Worm (Caenorhabditis elegans) whole organism, young adult: ENCODE data around the gene abu-6.
A peak's percentile ranks its signal among the peaks of the same experiment; 100 is the strongest.

Source experiments
- F10E7.11 ChIP-seq: sonication (generic microtip); optimal IDR thresholded peaks from 2 replicates; lab custom pipeline; 2017; ENCODE audit warnings: mild to moderate bottlenecking, missing genetic modification characterization, moderate library complexity, missing compliant biosample characterization
- F22D6.2 ChIP-seq: sonication (generic microtip); optimal IDR thresholded peaks from 2 replicates; lab custom pipeline; 2016; ENCODE audit warnings: mild to moderate bottlenecking, missing genetic modification characterization, missing compliant biosample characterization
- F49E8.2 ChIP-seq: sonication (generic microtip); optimal IDR thresholded peaks from 3 replicates; lab custom pipeline; 2017; ENCODE audit warnings: missing genetic modification characterization, mild to moderate bottlenecking, missing compliant biosample characterization, antibody characterized with exemption, moderate library complexity; ENCODE audit not compliant: insufficient read depth
- T26A5.8 ChIP-seq: sonication (generic microtip); optimal IDR thresholded peaks from 2 replicates; lab custom pipeline; 2016; ENCODE audit warnings: missing genetic modification characterization, missing compliant biosample characterization
- Y79H2A.3 ChIP-seq: fragments of 200-800 bp; sonication (Bioruptor generic); conservative IDR thresholded peaks from 2 replicates; pipeline ENCODE4 v1.3.6; 2022; ENCODE audit warnings: missing genetic modification reagents, missing genetic modification characterization, missing compliant biosample characterization
- athp-1 ChIP-seq: sonication (generic microtip); optimal IDR thresholded peaks from 2 replicates; lab custom pipeline; 2017; ENCODE audit warnings: mild to moderate bottlenecking, missing genetic modification characterization, missing compliant biosample characterization
- attf-3 ChIP-seq: fragments of 200-800 bp; sonication (Bioruptor generic); conservative IDR thresholded peaks from 2 replicates; pipeline ENCODE4 v1.3.6; 2022; ENCODE audit warnings: missing genetic modification reagents, missing genetic modification characterization, missing compliant biosample characterization
- cebp-1 ChIP-seq, 2 experiments: fragments of 200-800 bp in 1 of 2; sonication (Bioruptor generic) in 1 of 2; sonication (generic microtip) in 1 of 2; IDR thresholded peaks in 1 of 2; optimal IDR thresholded peaks in 1 of 2; 2 replicates each; pipeline versions ENCODE4 v1.3.6 to Lab custom; 2017 to 2022; ENCODE audit warnings: missing compliant biosample characterization in 2 of 2, missing genetic modification characterization in 2 of 2, mild to moderate bottlenecking in 1 of 2, missing genetic modification reagents in 1 of 2, moderate library complexity in 1 of 2
- ceh-58 ChIP-seq: fragments of 200-800 bp; sonication (Bioruptor generic); IDR thresholded peaks from 2 replicates; pipeline ENCODE4 v1.3.6; 2022; ENCODE audit warnings: missing genetic modification characterization, missing compliant biosample characterization
- ceh-91 ChIP-seq: fragments of 200-800 bp; sonication (Bioruptor generic); IDR thresholded peaks from 2 replicates; pipeline ENCODE4 v1.3.6; 2022; ENCODE audit warnings: missing genetic modification reagents, missing genetic modification characterization, missing compliant biosample characterization
- egl-18 ChIP-seq: fragments of 200-800 bp; sonication (Bioruptor generic); IDR thresholded peaks from 2 replicates; pipeline ENCODE4 v1.3.6; 2022; ENCODE audit warnings: missing genetic modification reagents, missing genetic modification characterization, missing compliant biosample characterization
- egrh-3 ChIP-seq: fragments of 200-800 bp; sonication (Bioruptor generic); IDR thresholded peaks from 2 replicates; pipeline ENCODE4 v1.3.6; 2022; ENCODE audit warnings: missing genetic modification reagents, missing genetic modification characterization, missing compliant biosample characterization
- gei-17 ChIP-seq: fragments of 200-800 bp; sonication (Bioruptor generic); optimal IDR thresholded peaks from 2 replicates; lab custom pipeline; 2018; ENCODE audit warnings: mild to moderate bottlenecking, missing genetic modification characterization, missing compliant biosample characterization
- lin-35 ChIP-seq, 3 experiments: fragments of 150-350 bp in 2 of 3; sonication (generic microtip) in 1 of 3; optimal IDR thresholded peaks; 2 replicates each; lab custom pipeline; 2014 to 2018; ENCODE audit warnings: missing biosample characterization in 3 of 3, missing genetic modification characterization in 3 of 3, missing genetic modification reagents in 3 of 3
- madf-3 ChIP-seq: fragments of 200-800 bp; sonication (Bioruptor generic); IDR thresholded peaks from 2 replicates; pipeline ENCODE4 v1.3.6; 2022; ENCODE audit warnings: missing genetic modification reagents, missing genetic modification characterization, missing compliant biosample characterization
- madf-6 ChIP-seq: fragments of 200-800 bp; sonication (Bioruptor generic); IDR thresholded peaks from 2 replicates; pipeline ENCODE4 v1.3.6; 2022; ENCODE audit warnings: missing genetic modification reagents, missing genetic modification characterization, missing compliant biosample characterization
- madf-8 ChIP-seq: fragments of 200-800 bp; sonication (Bioruptor generic); conservative IDR thresholded peaks from 2 replicates; pipeline ENCODE4 v1.3.6; 2022; ENCODE audit warnings: missing genetic modification reagents, missing genetic modification characterization, missing compliant biosample characterization
- mcd-1 ChIP-seq: fragments of 200-800 bp; sonication (Bioruptor generic); IDR thresholded peaks from 2 replicates; pipeline ENCODE4 v1.3.6; 2022; ENCODE audit warnings: missing genetic modification reagents, missing genetic modification characterization, missing compliant biosample characterization
- mel-28 ChIP-seq: sonication (generic microtip); optimal IDR thresholded peaks from 2 replicates; lab custom pipeline; 2016; ENCODE audit warnings: borderline replicate concordance, mild to moderate bottlenecking, missing genetic modification characterization, missing compliant biosample characterization
- nhr-179 ChIP-seq: sonication (generic microtip); optimal IDR thresholded peaks from 2 replicates; lab custom pipeline; 2016; ENCODE audit warnings: mild to moderate bottlenecking, missing genetic modification characterization, missing compliant biosample characterization
- nhr-27 ChIP-seq: fragments of 200-800 bp; sonication (Bioruptor generic); optimal IDR thresholded peaks from 2 replicates; lab custom pipeline; 2018; ENCODE audit warnings: mild to moderate bottlenecking, missing genetic modification characterization, moderate library complexity, missing compliant biosample characterization
- nhr-80 ChIP-seq: sonication (generic microtip); optimal IDR thresholded peaks from 2 replicates; lab custom pipeline; 2016; ENCODE audit warnings: missing genetic modification characterization, missing compliant biosample characterization
- rcor-1 ChIP-seq: fragments of 200-800 bp; sonication (Bioruptor generic); IDR thresholded peaks from 2 replicates; pipeline ENCODE4 v1.3.6; 2022; ENCODE audit warnings: missing genetic modification reagents, missing genetic modification characterization, missing compliant biosample characterization
- rec-8 ChIP-seq, 2 experiments: sonication (generic microtip); optimal IDR thresholded peaks; 2 replicates each; lab custom pipeline; 2016; ENCODE audit warnings: mild to moderate bottlenecking in 2 of 2, missing genetic modification characterization in 2 of 2, missing genetic modification reagents in 2 of 2, missing genotype in 2 of 2, missing biosample characterization in 1 of 2, missing compliant biosample characterization in 1 of 2, moderate library complexity in 1 of 2
- sea-2 ChIP-seq: fragments of 200-800 bp; sonication (Bioruptor generic); IDR thresholded peaks from 2 replicates; pipeline ENCODE4 v1.3.6; 2022; ENCODE audit warnings: missing genetic modification characterization, missing compliant biosample characterization
- snpc-1.3 ChIP-seq: sonication (generic microtip); optimal IDR thresholded peaks from 2 replicates; lab custom pipeline; 2017; ENCODE audit warnings: missing genetic modification characterization, mild to moderate bottlenecking, missing compliant biosample characterization, antibody characterized with exemption, moderate library complexity, missing genotype, missing genetic modification reagents; ENCODE audit not compliant: insufficient read depth
- sptf-2 ChIP-seq: fragments of 200-800 bp; sonication (Bioruptor generic); optimal IDR thresholded peaks from 2 replicates; lab custom pipeline; 2018; ENCODE audit warnings: mild to moderate bottlenecking, missing genetic modification characterization, missing compliant biosample characterization
- tlf-1 ChIP-seq: fragments of 200-800 bp; sonication (Bioruptor generic); optimal IDR thresholded peaks from 2 replicates; lab custom pipeline; 2018; ENCODE audit warnings: mild to moderate bottlenecking, missing genetic modification characterization, missing compliant biosample characterization
- unc-62 ChIP-seq: fragments of 150-350 bp; optimal IDR thresholded peaks from 2 replicates; lab custom pipeline; 2014; ENCODE audit warnings: missing biosample characterization, missing genetic modification reagents, missing genetic modification characterization
- ztf-18 ChIP-seq: sonication (generic microtip); optimal IDR thresholded peaks from 2 replicates; lab custom pipeline; 2016; ENCODE audit warnings: missing genotype, mild to moderate bottlenecking, missing genetic modification characterization, missing compliant biosample characterization
- ztf-6 ChIP-seq: fragments of 200-800 bp; sonication (Bioruptor generic); IDR thresholded peaks from 2 replicates; pipeline ENCODE4 v1.3.6; 2022; ENCODE audit warnings: missing genetic modification reagents, missing genetic modification characterization, missing compliant biosample characterization

abu-6 gene

DNA sequence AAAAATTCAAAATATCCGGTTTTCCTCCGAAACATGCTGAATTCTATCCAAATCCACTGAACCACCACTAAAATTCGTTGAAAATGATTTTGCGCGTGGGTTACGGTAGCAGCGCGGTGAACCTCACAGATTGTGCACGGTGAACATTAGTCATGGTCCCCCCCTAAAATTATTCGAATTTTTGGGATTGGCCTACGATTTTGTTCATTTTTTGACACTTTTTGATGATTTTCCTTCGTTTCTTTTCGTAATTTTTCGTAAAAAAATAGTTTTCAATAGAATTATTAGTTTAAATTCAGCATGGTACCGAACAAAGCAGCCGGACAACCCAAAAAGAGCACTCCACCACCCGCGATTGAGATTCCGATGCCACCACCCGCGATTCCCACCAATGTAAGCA, 19.9 kb upstream of the abu-6 start, which contains the start of gene C03A7.2:
Gene C03A7.2 (plus strand): TSS at position 301 of the 400 bp plus-strand sequence.
- TF ChIP-seq F10E7.11 (tag; lab: Kevin White, UChicago): no peak
- TF ChIP-seq F22D6.2 (tag; lab: Kevin White, UChicago): no peak
- no peak for TF ChIP-seq lin-35 (GFP tag; optimal IDR thresholded peaks at IDR 0.05; lab: Kevin White, UChicago)
- no peak for TF ChIP-seq rec-8 (tag; optimal IDR thresholded peaks at IDR 0.05; lab: Kevin White, UChicago)
- no peak for TF ChIP-seq ztf-18
- TF ChIP-seq gei-17 (GFP tag; lab: Kevin White, UChicago): no peak
- TF ChIP-seq, all 124 proteins: peak for 0

DNA sequence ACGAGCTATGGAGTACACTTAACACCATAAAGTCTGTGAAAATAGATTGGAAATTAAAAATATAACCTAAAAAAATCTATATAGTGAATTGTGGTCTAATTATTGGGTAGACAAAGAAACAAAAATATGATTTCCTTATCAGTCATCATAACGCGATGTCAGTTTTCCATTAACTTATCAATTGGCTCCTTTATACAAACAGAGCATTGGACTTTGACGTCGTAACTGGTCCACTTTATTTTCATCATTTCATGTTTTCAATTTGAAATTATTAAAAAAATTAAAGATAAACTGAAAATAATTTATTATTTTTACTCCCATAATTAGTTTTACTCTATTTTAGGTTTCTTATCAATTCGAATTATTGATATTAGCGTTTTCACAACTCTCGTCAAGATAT, 16.4 kb upstream of the abu-6 start:
- TF ChIP-seq nhr-80 (tag; lab: Kevin White, UChicago) (peak; percentile 13), egrh-3 (GFP tag; lab: Robert Waterston, UW) (no peak), F49E8.2 (tag; lab: Kevin White, UChicago) (no peak)

DNA sequence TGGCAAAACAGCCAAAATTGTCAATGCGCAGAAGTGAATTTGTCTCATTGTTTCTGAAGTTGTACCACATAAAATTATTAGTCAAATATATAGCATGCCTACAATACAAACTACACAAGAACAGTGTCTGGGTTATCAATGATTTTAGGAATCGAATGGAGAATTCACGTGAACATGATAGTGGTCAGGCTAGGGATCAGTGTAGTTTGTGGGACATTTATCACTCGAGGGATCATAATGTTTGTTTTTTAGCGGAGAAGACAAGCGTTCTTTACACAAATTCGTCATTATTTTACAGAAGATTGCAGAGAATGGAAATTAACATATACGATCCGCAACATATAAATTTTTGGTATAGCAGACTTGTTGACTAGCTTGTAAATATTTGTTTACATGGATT, 15.5 kb upstream of the abu-6 start, which contains the start of gene ugt-51:
Gene ugt-51 (minus strand): TSS at position 101 of the 400 bp plus-strand sequence.
- TF ChIP-seq rcor-1 (GFP tag; lab: Robert Waterston, UW) (no peak), cebp-1 (GFP tag; IDR thresholded peaks at IDR 0.05; lab: Robert Waterston, UW) (no peak), cebp-1 (tag; optimal IDR thresholded peaks at IDR 0.05; lab: Kevin White, UChicago) (no peak), unc-62 (no peak), mel-28 (tag; lab: Kevin White, UChicago) (no peak), ceh-58 (GFP tag; lab: Robert Waterston, UW) (no peak), F10E7.11 (tag; lab: Kevin White, UChicago) (no peak), athp-1 (tag; lab: Kevin White, UChicago) (no peak)

- no peak for TF ChIP-seq madf-3 (GFP tag; lab: Robert Waterston, UW)
- TF ChIP-seq sptf-2 (GFP tag; lab: Kevin White, UChicago): no peak
- no peak for TF ChIP-seq madf-8 (GFP tag; lab: Robert Waterston, UW)
- no peak for TF ChIP-seq tlf-1 (GFP tag; lab: Kevin White, UChicago)
- no peak for TF ChIP-seq ztf-18
- no peak for TF ChIP-seq madf-6 (GFP tag; lab: Robert Waterston, UW)
- TF ChIP-seq T26A5.8 (tag; lab: Kevin White, UChicago): no peak
- TF ChIP-seq Y79H2A.3 (GFP tag; lab: Robert Waterston, UW): no peak
- TF ChIP-seq egl-18: no peak
- no peak for TF ChIP-seq snpc-1.3 (tag; lab: Kevin White, UChicago)
- TF ChIP-seq nhr-179 (tag; lab: Kevin White, UChicago): no peak
- TF ChIP-seq, all 124 proteins: peak for 0
Observed at ce11 chrV:5172833-5173232, 11.1 kb upstream of the abu-6 start, which contains the start of gene srt-65. srt-65 (minus strand) TSS chrV:5172933.

DNA sequence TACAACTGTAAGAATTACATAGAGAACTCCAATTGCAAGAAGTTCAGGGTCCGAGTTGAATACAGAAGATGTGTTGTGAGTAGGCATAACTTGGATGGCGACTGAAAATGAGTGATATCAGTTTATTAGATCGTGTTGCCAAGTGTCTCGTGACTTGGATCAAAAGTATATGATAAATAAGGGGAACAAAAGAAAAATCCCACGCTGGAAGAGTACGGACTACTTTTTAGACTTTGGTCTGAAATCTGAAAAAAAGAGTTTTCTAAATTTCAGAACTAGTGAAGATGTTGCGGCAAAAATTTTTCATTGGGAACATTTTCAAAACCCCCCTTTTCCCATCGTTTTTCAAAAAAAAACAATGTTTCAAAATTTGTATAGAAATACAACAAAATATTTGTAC, 7.9 kb upstream of the abu-6 start, which contains the start of gene srt-64:
Gene srt-64 (minus strand): TSS at position 101 of the 400 bp plus-strand sequence.
- TF ChIP-seq ceh-91 (GFP tag; lab: Robert Waterston, UW) (no peak), nhr-27 (no peak), sea-2 (GFP tag; lab: Robert Waterston, UW) (no peak), attf-3 (GFP tag; lab: Robert Waterston, UW) (no peak), ztf-6 (no peak), mcd-1 (GFP tag; lab: Robert Waterston, UW) (no peak)
